Worm (Caenorhabditis elegans): Measurements from ENCODE around the gene EGAP1.1.

ce11 chrIII:5930659-5931058 lies 6.4 kb downstream of the EGAP1.1 start:
- TF ChIP-seq mls-2 (tag; optimal IDR thresholded peaks at IDR 0.05) (no peak), ham-2 (GFP tag; optimal IDR thresholded peaks at IDR 0.05) (no peak), ztf-11 (tag; optimal IDR thresholded peaks at IDR 0.05) (no peak), unc-62 (GFP tag; optimal IDR thresholded peaks at IDR 0.05) (peak; percentile 27), nhr-237 (tag; optimal IDR thresholded peaks at IDR 0.05) (no peak), unc-39 (tag; optimal IDR thresholded peaks at IDR 0.05) (no peak), nhr-12 (tag; optimal IDR thresholded peaks at IDR 0.05) (no peak), lsy-2 (tag; optimal IDR thresholded peaks at IDR 0.05) (no peak), lin-13 (tag; optimal IDR thresholded peaks at IDR 0.05) (no peak), nhr-76 (tag; optimal IDR thresholded peaks at IDR 0.05) (no peak)
